Worm (Caenorhabditis elegans) whole organism, L1 larva: ENCODE data around the gene lem-4.
A peak's percentile ranks its signal among the peaks of the same experiment; 100 is the strongest.

Experiments
- C04F5.9 ChIP-seq: sonication (generic microtip); optimal IDR thresholded peaks from 2 replicates; lab custom pipeline; 2016; ENCODE audit warnings: missing genetic modification characterization, missing compliant biosample characterization
- Y116A8C.19 ChIP-seq: sonication (generic microtip); optimal IDR thresholded peaks from 2 replicates; lab custom pipeline; 2016; ENCODE audit warnings: missing compliant biosample characterization, missing genetic modification characterization, borderline replicate concordance
- aha-1 ChIP-seq: fragments of 150-350 bp; optimal IDR thresholded peaks from 2 replicates; lab custom pipeline; 2014; ENCODE audit warnings: missing biosample characterization, missing genetic modification characterization
- aly-2 ChIP-seq: fragments of 150-350 bp; optimal IDR thresholded peaks from 2 replicates; lab custom pipeline; 2014; ENCODE audit warnings: missing biosample characterization, missing genetic modification characterization
- blmp-1 ChIP-seq: fragments of 150-350 bp; optimal IDR thresholded peaks from 2 replicates; lab custom pipeline; 2014; ENCODE audit warnings: missing biosample characterization, missing genetic modification characterization
- ceh-8 ChIP-seq: fragments of 200-800 bp; sonication (Bioruptor generic); optimal IDR thresholded peaks from 2 replicates; lab custom pipeline; 2018; ENCODE audit warnings: mild to moderate bottlenecking, missing genetic modification characterization, moderate library complexity, missing compliant biosample characterization
- dpl-1 ChIP-seq, 3 experiments: fragments of 150-350 bp in 2 of 3; sonication (generic microtip) in 1 of 3; optimal IDR thresholded peaks; 2 replicates each; lab custom pipeline; 2014 to 2017; ENCODE audit warnings: missing biosample characterization in 3 of 3, missing genetic modification characterization in 3 of 3, missing genetic modification reagents in 3 of 3
- dsc-1 ChIP-seq: sonication (generic microtip); optimal IDR thresholded peaks from 2 replicates; lab custom pipeline; 2016; ENCODE audit warnings: mild to moderate bottlenecking, missing genetic modification characterization, missing compliant biosample characterization
- efl-1 ChIP-seq, 4 experiments: fragments of 150-350 bp; optimal IDR thresholded peaks in 3 of 4; peaks in 1 of 4; 1 replicate in 1 of 4; 2 replicates in 3 of 4; lab custom pipeline; 2014; ENCODE audit warnings: missing biosample characterization in 2 of 4, missing genetic modification characterization in 2 of 4, missing genetic modification reagents in 2 of 4
- elt-2 ChIP-seq: sonication (generic microtip); optimal IDR thresholded peaks from 2 replicates; lab custom pipeline; 2016; ENCODE audit warnings: missing genetic modification characterization, mild to moderate bottlenecking, inconsistent platforms, missing compliant biosample characterization, missing genetic modification reagents
- elt-3 ChIP-seq, 6 experiments: fragments of 150-350 bp in 1 of 6; sonication (generic microtip); optimal IDR thresholded peaks; 2 replicates each; lab custom pipeline; 2017 to 2018; ENCODE audit warnings: missing biosample characterization in 6 of 6, missing genetic modification characterization in 6 of 6, inconsistent platforms in 1 of 6
- ets-5 ChIP-seq: fragments of 200-800 bp; sonication (Bioruptor generic); IDR thresholded peaks from 2 replicates; pipeline ENCODE4 v1.3.6; 2022; ENCODE audit warnings: missing genetic modification characterization, missing compliant biosample characterization
- fkh-4 ChIP-seq: sonication (generic microtip); optimal IDR thresholded peaks from 2 replicates; lab custom pipeline; 2016; ENCODE audit warnings: missing compliant biosample characterization, missing genetic modification characterization, borderline replicate concordance
- fos-1 ChIP-seq: fragments of 150-350 bp; optimal IDR thresholded peaks from 2 replicates; lab custom pipeline; 2014; ENCODE audit warnings: missing biosample characterization, missing genetic modification characterization
- grh-1 ChIP-seq: fragments of 200-800 bp; sonication (Bioruptor generic); IDR thresholded peaks from 2 replicates; pipeline ENCODE4 v1.3.6; 2022; ENCODE audit warnings: missing genetic modification reagents, missing genetic modification characterization, missing compliant biosample characterization
- hlh-17 ChIP-seq: fragments of 200-800 bp; sonication (Bioruptor generic); optimal IDR thresholded peaks from 2 replicates; lab custom pipeline; 2018; ENCODE audit warnings: missing genetic modification characterization, mild to moderate bottlenecking, missing compliant biosample characterization, moderate library complexity, borderline replicate concordance
- hlh-4 ChIP-seq: sonication (generic microtip); optimal IDR thresholded peaks from 2 replicates; lab custom pipeline; 2016; ENCODE audit warnings: mild to moderate bottlenecking, missing genetic modification characterization, missing compliant biosample characterization
- isw-1 ChIP-seq: fragments of 200-800 bp; sonication (Bioruptor generic); IDR thresholded peaks from 2 replicates; pipeline ENCODE4 v1.3.6; 2022; ENCODE audit warnings: missing genetic modification characterization, missing compliant biosample characterization
- lin-14 ChIP-seq: fragments of 200-800 bp; sonication (Bioruptor generic); optimal IDR thresholded peaks from 2 replicates; lab custom pipeline; 2018; ENCODE audit warnings: mild to moderate bottlenecking, missing genetic modification characterization, moderate library complexity, missing compliant biosample characterization
- lin-39 ChIP-seq: fragments of 150-350 bp; optimal IDR thresholded peaks from 2 replicates; lab custom pipeline; 2014; ENCODE audit warnings: missing biosample characterization, missing genetic modification reagents, missing genetic modification characterization
- lir-3 ChIP-seq: sonication (generic microtip); optimal IDR thresholded peaks from 2 replicates; lab custom pipeline; 2016; ENCODE audit warnings: mild to moderate bottlenecking, missing genetic modification characterization, moderate library complexity, missing compliant biosample characterization; ENCODE audit not compliant: poor library complexity
- lsy-2 ChIP-seq, 2 experiments: fragments of 150-350 bp; optimal IDR thresholded peaks; 2 replicates each; lab custom pipeline; 2014; ENCODE audit warnings: missing biosample characterization in 2 of 2, missing genetic modification characterization in 2 of 2
- mdl-1 ChIP-seq, 2 experiments: fragments of 150-350 bp; optimal IDR thresholded peaks; 2 replicates each; lab custom pipeline; 2014 to 2017; ENCODE audit warnings: missing biosample characterization in 2 of 2, missing genetic modification characterization in 2 of 2, inconsistent platforms in 1 of 2
- mef-2 ChIP-seq: fragments of 150-350 bp; optimal IDR thresholded peaks from 2 replicates; lab custom pipeline; 2014; ENCODE audit warnings: missing biosample characterization, missing genetic modification characterization
- nhr-12 ChIP-seq: sonication (generic microtip); optimal IDR thresholded peaks from 2 replicates; lab custom pipeline; 2017; ENCODE audit warnings: missing biosample characterization, missing genetic modification characterization
- nhr-237 ChIP-seq: fragments of 150-350 bp; optimal IDR thresholded peaks from 2 replicates; lab custom pipeline; 2014; ENCODE audit warnings: missing biosample characterization, missing genetic modification characterization
- nhr-28 ChIP-seq: fragments of 150-350 bp; optimal IDR thresholded peaks from 2 replicates; lab custom pipeline; 2014; ENCODE audit warnings: missing biosample characterization, missing genetic modification characterization
- nhr-47 ChIP-seq: sonication (generic microtip); optimal IDR thresholded peaks from 2 replicates; lab custom pipeline; 2016; ENCODE audit warnings: mild to moderate bottlenecking, missing genetic modification characterization, moderate library complexity, missing compliant biosample characterization
- nhr-85 ChIP-seq: sonication (generic microtip); peaks from one replicate; lab custom pipeline; 2016; ENCODE audit warnings: missing genetic modification characterization, inconsistent platforms, missing compliant biosample characterization
- pag-3 ChIP-seq: sonication (generic microtip); optimal IDR thresholded peaks from 2 replicates; lab custom pipeline; 2017; ENCODE audit warnings: missing genetic modification characterization, mild to moderate bottlenecking, missing compliant biosample characterization, antibody characterized with exemption, borderline replicate concordance; ENCODE audit not compliant: insufficient read depth
- pqm-1 ChIP-seq: sonication (generic microtip); optimal IDR thresholded peaks from 3 replicates; lab custom pipeline; 2017; ENCODE audit warnings: missing biosample characterization, missing genetic modification characterization
- rnt-1 ChIP-seq: sonication (generic microtip); optimal IDR thresholded peaks from 2 replicates; lab custom pipeline; 2016; ENCODE audit warnings: mild to moderate bottlenecking, missing genetic modification characterization, moderate library complexity, missing compliant biosample characterization
- snu-23 ChIP-seq: sonication (generic microtip); optimal IDR thresholded peaks from 2 replicates; lab custom pipeline; 2016; ENCODE audit warnings: missing genetic modification characterization, missing compliant biosample characterization
- sptf-1 ChIP-seq: fragments of 150-350 bp; optimal IDR thresholded peaks from 2 replicates; lab custom pipeline; 2014; ENCODE audit warnings: missing biosample characterization, missing genetic modification characterization
- sup-37 ChIP-seq: fragments of 200-800 bp; sonication (Bioruptor generic); optimal IDR thresholded peaks from 2 replicates; lab custom pipeline; 2018; ENCODE audit warnings: mild to moderate bottlenecking, missing genetic modification characterization, missing compliant biosample characterization
- swsn-7 ChIP-seq: sonication (generic microtip); optimal IDR thresholded peaks from 2 replicates; lab custom pipeline; 2016; ENCODE audit warnings: missing genetic modification characterization, missing compliant biosample characterization
- tbx-2 ChIP-seq: sonication (generic microtip); optimal IDR thresholded peaks from 2 replicates; lab custom pipeline; 2016; ENCODE audit warnings: missing genetic modification characterization, missing compliant biosample characterization
- unc-30 ChIP-seq: sonication (generic microtip); optimal IDR thresholded peaks from 2 replicates; lab custom pipeline; 2017; ENCODE audit warnings: missing biosample characterization, missing genetic modification characterization
- unc-62 ChIP-seq: fragments of 150-350 bp; optimal IDR thresholded peaks from 2 replicates; lab custom pipeline; 2014; ENCODE audit warnings: missing biosample characterization, missing genetic modification reagents, missing genetic modification characterization
- unc-86 ChIP-seq: sonication (generic microtip); optimal IDR thresholded peaks from 2 replicates; lab custom pipeline; 2016; ENCODE audit warnings: missing genetic modification characterization, missing compliant biosample characterization
- unc-98 ChIP-seq: fragments of 200-800 bp; sonication (Bioruptor generic); IDR thresholded peaks from 2 replicates; pipeline ENCODE4 v1.3.6; 2022; ENCODE audit warnings: missing genetic modification characterization, missing compliant biosample characterization
- zag-1 ChIP-seq: fragments of 150-350 bp; optimal IDR thresholded peaks from 2 replicates; lab custom pipeline; 2014; ENCODE audit warnings: missing biosample characterization, missing genetic modification characterization
- zip-4 ChIP-seq: fragments of 200-800 bp; sonication (Bioruptor generic); optimal IDR thresholded peaks from 2 replicates; lab custom pipeline; 2018; ENCODE audit warnings: mild to moderate bottlenecking, missing genetic modification characterization, moderate library complexity, missing compliant biosample characterization
- ztf-11 ChIP-seq, 2 experiments: sonication (generic microtip); optimal IDR thresholded peaks; 2 replicates each; lab custom pipeline; 2016 to 2017; ENCODE audit warnings: missing genetic modification characterization in 2 of 2, missing biosample characterization in 1 of 2, missing compliant biosample characterization in 1 of 2
- ztf-4 ChIP-seq: fragments of 150-350 bp; optimal IDR thresholded peaks from 2 replicates; lab custom pipeline; 2014; ENCODE audit warnings: missing biosample characterization, missing genetic modification characterization

lem-4 gene

DNA sequence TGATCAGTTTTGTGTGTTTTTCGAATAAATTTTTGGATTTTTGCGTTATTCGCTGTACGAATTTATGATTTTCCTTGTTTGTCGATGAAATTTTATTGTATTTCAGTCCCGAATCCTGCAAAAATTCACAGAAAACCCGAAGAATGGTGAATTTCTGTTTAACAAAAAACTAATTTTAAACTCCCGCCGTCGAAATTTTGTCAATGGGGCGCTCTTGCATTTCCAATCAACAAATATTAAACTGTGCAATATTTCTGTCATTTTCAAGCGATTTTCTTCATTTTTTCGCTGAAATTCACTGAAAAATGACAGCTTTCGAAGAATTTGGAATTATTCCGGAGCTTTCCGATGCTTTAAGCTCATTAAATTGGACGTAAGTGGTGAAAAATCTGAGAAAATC lies 20.1 kb upstream of the lem-4 start, which contains the start of gene Y55F3BR.1 (continued):
- TF ChIP-seq aly-2 = peak; percentile 35
- TF ChIP-seq ztf-11 (tag; optimal IDR thresholded peaks at IDR 0.05; lab: Kevin White, UChicago) = no peak
- no peak for TF ChIP-seq zip-4 (GFP tag; lab: Kevin White, UChicago)
- TF ChIP-seq nhr-47 (tag; lab: Kevin White, UChicago) = peak; percentile 76
- no peak for TF ChIP-seq mef-2 (tag; lab: Kevin White, UChicago)
- peak; percentile 79 for TF ChIP-seq rnt-1 (tag; lab: Kevin White, UChicago)
- TF ChIP-seq hlh-17 (GFP tag; lab: Kevin White, UChicago) = no peak
- TF ChIP-seq pqm-1 (tag; lab: Kevin White, UChicago) = no peak
- peak; percentile 22 for TF ChIP-seq fkh-4 (tag; lab: Kevin White, UChicago)
- peak; percentile 44; the same call in 1 of the 2 replicates for TF ChIP-seq isw-1 (GFP tag; lab: Robert Waterston, UW)
- TF ChIP-seq nhr-237 (tag; lab: Kevin White, UChicago) = no peak
- peak; percentile 51 for TF ChIP-seq lin-39 (tag; lab: Kevin White, UChicago)
- no peak; the same call in 1 of the 2 replicates for TF ChIP-seq grh-1 (GFP tag; lab: Robert Waterston, UW)
- no peak for TF ChIP-seq ceh-8 (GFP tag; lab: Kevin White, UChicago)
- peak; percentile 72 for TF ChIP-seq dsc-1
- TF ChIP-seq lsy-2 (tag; optimal IDR thresholded peaks at IDR 0.05; lab: Kevin White, UChicago) = peak; percentile 77 to 85
- no peak for TF ChIP-seq nhr-12
- peak; percentile 62 for TF ChIP-seq tbx-2 (tag; lab: Kevin White, UChicago)
- TF ChIP-seq elt-3 (tag; optimal IDR thresholded peaks at IDR 0.05; lab: Kevin White, UChicago) = peak in 1 of 6 experiments; percentile 22
- no peak for TF ChIP-seq nhr-28 (tag; lab: Kevin White, UChicago)
- TF ChIP-seq hlh-4 = no peak
- TF ChIP-seq sptf-1 (tag; lab: Kevin White, UChicago) = no peak
- no peak for TF ChIP-seq lin-14
- peak; percentile 71 for TF ChIP-seq snu-23 (GFP tag; lab: Kevin White, UChicago)
- no peak for TF ChIP-seq Y116A8C.19
- TF ChIP-seq fos-1 (tag; lab: Kevin White, UChicago) = peak; percentile 63
- TF ChIP-seq unc-30 (tag; lab: Kevin White, UChicago) = no peak
- peak; percentile 53 for TF ChIP-seq swsn-7 (tag; lab: Kevin White, UChicago)
- no peak for TF ChIP-seq unc-98 (GFP tag; lab: Robert Waterston, UW)
- TF ChIP-seq unc-86 (tag; lab: Kevin White, UChicago) = no peak
- no peak for TF ChIP-seq unc-62 (GFP tag; lab: Kevin White, UChicago)
- TF ChIP-seq blmp-1 = peak; percentile 47
- TF ChIP-seq pag-3 (tag; lab: Kevin White, UChicago) = no peak
- no peak for TF ChIP-seq sup-37 (GFP tag; lab: Kevin White, UChicago)
- peak; percentile 55 for TF ChIP-seq C04F5.9 (tag; lab: Kevin White, UChicago)
- TF ChIP-seq zag-1 = no peak
- TF ChIP-seq dpl-1 (GFP tag; optimal IDR thresholded peaks at IDR 0.05; lab: Kevin White, UChicago) = peak; percentile 96 to 98 (median 97)
- TF ChIP-seq mdl-1 (tag; optimal IDR thresholded peaks at IDR 0.05; lab: Kevin White, UChicago) = no peak
- TF ChIP-seq ets-5 = no peak
- no peak for TF ChIP-seq elt-2 (tag; lab: Kevin White, UChicago)
- TF ChIP-seq, all 84 proteins: peak for 36

DNA sequence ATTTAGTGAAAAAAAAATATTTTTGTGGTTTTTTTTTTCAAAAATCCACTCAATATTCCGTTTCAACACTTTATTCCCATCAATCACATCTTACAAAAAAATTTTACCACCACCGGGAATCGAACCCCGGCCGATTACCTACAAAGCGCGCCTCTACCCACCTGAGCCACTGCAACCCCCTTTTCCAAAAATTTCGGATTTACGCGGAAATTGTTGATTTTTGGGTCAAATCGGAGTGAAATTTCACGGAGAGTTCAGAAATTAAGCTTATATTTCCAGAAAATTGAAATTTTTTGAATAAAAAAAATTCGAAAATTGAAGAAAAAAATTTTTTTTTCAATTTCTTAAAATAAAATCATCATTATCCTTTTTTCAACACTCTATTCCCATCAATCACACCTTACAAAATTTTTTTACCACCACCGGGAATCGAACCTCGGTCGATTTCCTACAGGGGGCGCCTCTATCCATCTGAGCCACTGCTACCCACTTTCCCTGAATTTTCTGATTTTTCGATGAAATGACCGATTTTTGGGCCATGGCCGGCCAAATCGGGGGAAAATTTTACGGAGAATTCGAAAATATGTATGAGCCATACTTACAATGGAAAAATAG lies 18.7 kb upstream of the lem-4 start:
- TF ChIP-seq isw-1 (GFP tag; lab: Robert Waterston, UW) = no peak
- no peak for TF ChIP-seq aha-1 (tag; lab: Kevin White, UChicago)
- no peak for TF ChIP-seq ztf-4 (tag; lab: Kevin White, UChicago)
- TF ChIP-seq lir-3 = no peak
- TF ChIP-seq zag-1 = no peak
- peak; percentile 11 for TF ChIP-seq nhr-85 (tag; lab: Kevin White, UChicago)
- TF ChIP-seq hlh-17 (GFP tag; lab: Kevin White, UChicago) = no peak
- no peak for TF ChIP-seq hlh-4
- TF ChIP-seq unc-86 (tag; lab: Kevin White, UChicago) = no peak
- TF ChIP-seq efl-1 (optimal IDR thresholded peaks at IDR 0.05; lab: Kevin White, UChicago) = no peak
- TF ChIP-seq efl-1 (GFP tag; optimal IDR thresholded peaks at IDR 0.05 in 1 of 2; lab: Kevin White, UChicago) = peak in 1 of 2 experiments; percentile 28
- TF ChIP-seq ztf-11 (tag; optimal IDR thresholded peaks at IDR 0.05; lab: Kevin White, UChicago) = no peak
- no peak for TF ChIP-seq unc-62 (GFP tag; lab: Kevin White, UChicago)
- TF ChIP-seq dsc-1 = no peak
- TF ChIP-seq sptf-1 (tag; lab: Kevin White, UChicago) = no peak
- no peak for TF ChIP-seq rnt-1 (tag; lab: Kevin White, UChicago)
